ENCODE assay signal across 5 fruit fly cellular contexts in the genomic region with DNA sequence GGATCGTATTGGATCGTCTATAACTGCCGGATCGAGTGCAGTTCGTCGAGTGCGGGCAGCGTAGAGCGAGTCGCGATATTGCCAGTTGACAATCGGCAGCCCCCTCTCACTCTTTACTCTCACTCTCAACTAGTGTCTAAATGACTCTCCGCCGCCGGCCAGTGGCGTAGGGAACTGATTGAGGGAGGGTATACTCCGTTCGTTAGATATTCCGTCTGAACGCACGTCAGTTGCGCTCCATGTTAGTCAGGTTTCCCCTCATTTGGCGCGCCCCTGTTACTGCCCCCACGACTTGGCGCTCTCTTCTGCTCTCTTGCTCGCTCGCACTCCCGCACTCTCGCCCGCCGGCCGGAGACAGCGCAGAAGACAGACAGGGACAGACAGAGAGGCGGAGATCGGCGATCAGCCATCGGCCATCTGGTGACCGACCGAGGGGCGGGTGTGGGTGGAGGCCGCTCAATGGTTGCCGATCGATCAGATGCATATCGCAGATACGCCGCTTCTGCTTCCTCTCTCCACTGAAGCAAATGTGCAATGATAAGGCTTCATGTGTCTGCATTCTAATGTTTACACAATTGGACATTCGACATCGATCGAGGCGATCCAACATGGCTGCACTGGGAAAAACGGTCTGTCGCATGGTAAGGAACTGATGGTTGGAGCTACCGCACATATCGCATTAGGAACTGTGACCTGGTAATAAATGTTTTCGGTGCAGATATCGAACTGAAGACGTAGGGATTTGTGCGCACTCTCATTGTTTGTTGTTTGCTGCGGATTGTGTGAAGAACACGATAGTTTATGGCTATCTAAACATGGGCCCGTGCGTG.
TF ChIP-seq lines count a peak whose summit lies in the region.

Gene moody, minus strand, starts transcription at position 51 of the 830 bp plus-strand sequence.

TF ChIP-seq in whole organism, adult, 20 proteins besides CTCF, POLR2A, EP300 and RAD21 (continued from another document):
- peak; percentile 94 for TF ChIP-seq ovo (GFP tag; optimal IDR thresholded peaks at IDR 0.05; lab: Kevin White, UChicago)
- TF ChIP-seq Hr96 (GFP tag; optimal IDR thresholded peaks at IDR 0.05; lab: Kevin White, UChicago) = peak; percentile 99
- TF ChIP-seq CG11617 (GFP tag; optimal IDR thresholded peaks at IDR 0.05; lab: Kevin White, UChicago) = peak; percentile 97
- peak; percentile 93 for TF ChIP-seq CG7045 (GFP tag; optimal IDR thresholded peaks at IDR 0.05; lab: Kevin White, UChicago)
- no peak for TF ChIP-seq kay (GFP tag; lab: Kevin White, UChicago; ENCODE audit: borderline replicate concordance)

TF ChIP-seq in whole organism, embryonic, 481 proteins besides CTCF, POLR2A, EP300 and RAD21 (continued from another document and continues in another):
- TF ChIP-seq CG3995 (GFP tag; optimal IDR thresholded peaks at IDR 0.05; lab: Kevin White, UChicago) = peak; percentile 81
- peak; percentile 92 for TF ChIP-seq CG18764 (GFP tag; optimal IDR thresholded peaks at IDR 0.05; lab: Kevin White, UChicago)
- peak; percentile 90 for TF ChIP-seq croc (GFP tag; conservative IDR thresholded peaks at IDR 0.05; lab: Robert Waterston, UW)
- TF ChIP-seq Sox102F (GFP tag; optimal IDR thresholded peaks at IDR 0.05; lab: Kevin White, UChicago) = peak; percentile 94
- TF ChIP-seq NC2β (GFP tag; optimal IDR thresholded peaks at IDR 0.05; lab: Kevin White, UChicago) = peak; percentile 95
- peak; percentile 99 for TF ChIP-seq ind (GFP tag; optimal IDR thresholded peaks at IDR 0.05; lab: Kevin White, UChicago)
- TF ChIP-seq CG10209 (GFP tag; optimal IDR thresholded peaks at IDR 0.05; lab: Kevin White, UChicago) = peak; percentile 97
- peak; percentile 92 for TF ChIP-seq jigr1 (GFP tag; IDR thresholded peaks at IDR 0.05; lab: Robert Waterston, UW)
- TF ChIP-seq CG1602 (GFP tag; optimal IDR thresholded peaks at IDR 0.05; lab: Kevin White, UChicago) = peak; percentile 93
- peak; percentile 96 for TF ChIP-seq B-H1 (GFP tag; IDR thresholded peaks at IDR 0.05; lab: Robert Waterston, UW)
- TF ChIP-seq Optix (GFP tag; IDR thresholded peaks at IDR 0.05; lab: Robert Waterston, UW) = peak; percentile 97
- peak; percentile 89 for TF ChIP-seq psq (GFP tag; optimal IDR thresholded peaks at IDR 0.05; lab: Kevin White, UChicago)
- peak; percentile 35 for TF ChIP-seq CG9797 (GFP tag; optimal IDR thresholded peaks at IDR 0.05; lab: Kevin White, UChicago)
- peak; percentile 88 for TF ChIP-seq twi (tag; optimal IDR thresholded peaks at IDR 0.05; lab: Kevin White, UChicago)
- peak; percentile 6 for TF ChIP-seq stwl (tag; optimal IDR thresholded peaks at IDR 0.05; lab: Kevin White, UChicago)
- peak; percentile 93 for TF ChIP-seq kni (GFP tag; optimal IDR thresholded peaks at IDR 0.05; lab: Kevin White, UChicago)
- 0 out of 3 replicates have a peak, but pooled peaks have one; percentile 33 for TF ChIP-seq CG14860 (GFP tag; IDR thresholded peaks at IDR 0.05; lab: Robert Waterston, UW; ENCODE audit: partially characterized antibody)
- TF ChIP-seq sr (GFP tag; IDR thresholded peaks at IDR 0.05; lab: Robert Waterston, UW) = peak; percentile 99
- TF ChIP-seq ttk (GFP tag; IDR thresholded peaks at IDR 0.05; lab: Robert Waterston, UW) = peak; percentile 97
- TF ChIP-seq Ets65A (GFP tag; lab: Kevin White, UChicago) = peak; percentile 99
- TF ChIP-seq CG18599 (GFP tag; optimal IDR thresholded peaks at IDR 0.05; lab: Kevin White, UChicago) = peak; percentile 99
- peak; percentile 97 for TF ChIP-seq onecut (GFP tag; IDR thresholded peaks at IDR 0.05; lab: Robert Waterston, UW)
- peak; percentile 96 for TF ChIP-seq CG12744 (GFP tag; optimal IDR thresholded peaks at IDR 0.05; lab: Kevin White, UChicago)
- TF ChIP-seq row (GFP tag; IDR thresholded peaks at IDR 0.05; lab: Robert Waterston, UW) = peak; percentile 100
- TF ChIP-seq Bteb2 (GFP tag; optimal IDR thresholded peaks at IDR 0.05; lab: Kevin White, UChicago) = peak; percentile 97
- peak; percentile 34 for TF ChIP-seq Dp (GFP tag; optimal IDR thresholded peaks at IDR 0.05; lab: Kevin White, UChicago)
- peak; percentile 98 for TF ChIP-seq ranshi (GFP tag; IDR thresholded peaks at IDR 0.05; lab: Robert Waterston, UW)
- peak; percentile 87 for TF ChIP-seq CG10267 (tag; optimal IDR thresholded peaks at IDR 0.05; lab: Kevin White, UChicago)

TF ChIP-seq in whole organism, prepupa, 60 proteins besides CTCF, POLR2A, EP300 and RAD21 (continued from another document and continues in another):
- TF ChIP-seq vri (GFP tag; optimal IDR thresholded peaks at IDR 0.05; lab: Kevin White, UChicago) (peak; percentile 94), Sox14 (GFP tag; optimal IDR thresholded peaks at IDR 0.05; lab: Kevin White, UChicago) (peak; percentile 95), CG9139 (GFP tag; optimal IDR thresholded peaks at IDR 0.05; lab: Kevin White, UChicago) (peak; percentile 83), CG6163 (GFP tag; IDR thresholded peaks at IDR 0.05; lab: Robert Waterston, UW) (peak; percentile 99), CG11902 (GFP tag; optimal IDR thresholded peaks at IDR 0.05; lab: Kevin White, UChicago) (peak; percentile 94), CG8319 (GFP tag; optimal IDR thresholded peaks at IDR 0.05; lab: Kevin White, UChicago) (peak; percentile 88), Eip75B (GFP tag; optimal IDR thresholded peaks at IDR 0.05; lab: Kevin White, UChicago) (peak; percentile 93), OdsH (GFP tag; optimal IDR thresholded peaks at IDR 0.05; lab: Kevin White, UChicago) (peak; percentile 90), Eip93F (GFP tag; optimal IDR thresholded peaks at IDR 0.05; lab: Kevin White, UChicago) (peak; percentile 74), CG3919 (GFP tag; optimal IDR thresholded peaks at IDR 0.05; lab: Kevin White, UChicago) (peak; percentile 96), CG3032 (tag; optimal IDR thresholded peaks at IDR 0.05; lab: Kevin White, UChicago) (peak; percentile 87), CG6792 (GFP tag; optimal IDR thresholded peaks at IDR 0.05; lab: Kevin White, UChicago) (peak; percentile 96), dsx (GFP tag; optimal IDR thresholded peaks at IDR 0.05; lab: Kevin White, UChicago; ENCODE audit: poor library complexity, severe bottlenecking) (peak; percentile 82), pdm3 (GFP tag; optimal IDR thresholded peaks at IDR 0.05; lab: Kevin White, UChicago) (peak; percentile 96), fd59A (GFP tag; optimal IDR thresholded peaks at IDR 0.05; lab: Kevin White, UChicago) (peak; percentile 87), topi (GFP tag; optimal IDR thresholded peaks at IDR 0.05; lab: Kevin White, UChicago) (peak; percentile 91), Met (GFP tag; optimal IDR thresholded peaks at IDR 0.05; lab: Kevin White, UChicago) (peak; percentile 91), CG11294 (GFP tag; IDR thresholded peaks at IDR 0.05; lab: Robert Waterston, UW) (peak; percentile 95), Hr4 (GFP tag; optimal IDR thresholded peaks at IDR 0.05; lab: Kevin White, UChicago) (peak; percentile 95), Smox (GFP tag; optimal IDR thresholded peaks at IDR 0.05; lab: Kevin White, UChicago) (peak; percentile 92), svp (GFP tag; lab: Kevin White, UChicago) (peak; percentile 99), CG34406 (GFP tag; optimal IDR thresholded peaks at IDR 0.05; lab: Kevin White, UChicago) (peak; percentile 90), net (GFP tag; optimal IDR thresholded peaks at IDR 0.05; lab: Kevin White, UChicago) (peak; percentile 95), achi (GFP tag; optimal IDR thresholded peaks at IDR 0.05; lab: Kevin White, UChicago) (peak; percentile 93), CG8632 (GFP tag; optimal IDR thresholded peaks at IDR 0.05; lab: Kevin White, UChicago) (peak; percentile 90), Lpt (GFP tag; optimal IDR thresholded peaks at IDR 0.05; lab: Kevin White, UChicago) (peak; percentile 92), eg (GFP tag; IDR thresholded peaks at IDR 0.05; lab: Robert Waterston, UW) (peak; percentile 99), CG8119 (GFP tag; IDR thresholded peaks at IDR 0.05; lab: Robert Waterston, UW) (peak; percentile 94), Ets96B (tag; optimal IDR thresholded peaks at IDR 0.05; lab: Kevin White, UChicago) (peak; percentile 88), Gug (GFP tag; IDR thresholded peaks at IDR 0.05; lab: Robert Waterston, UW) (peak; percentile 95)

TF ChIP-seq in whole organism, pupa, 21 proteins besides CTCF, POLR2A, EP300 and RAD21 (continued from another document):
- TF ChIP-seq Snoo (tag; optimal IDR thresholded peaks at IDR 0.05; lab: Kevin White, UChicago) (peak; percentile 93), EcR (GFP tag; optimal IDR thresholded peaks at IDR 0.05; lab: Kevin White, UChicago) (peak; percentile 56), CG34367 (tag; optimal IDR thresholded peaks at IDR 0.05; lab: Kevin White, UChicago) (peak; percentile 82)

TF ChIP-seq in whole organism, wandering third instar larva, 38 proteins besides CTCF, POLR2A, EP300 and RAD21 (continued from another document):
- TF ChIP-seq usp (GFP tag; optimal IDR thresholded peaks at IDR 0.05; lab: Kevin White, UChicago) = no peak
- TF ChIP-seq pan (optimal IDR thresholded peaks at IDR 0.05; lab: Kevin White, UChicago) = no peak
- no peak for TF ChIP-seq Abd-B (GFP tag; optimal IDR thresholded peaks at IDR 0.05; lab: Kevin White, UChicago)
- TF ChIP-seq Hr83 (GFP tag; optimal IDR thresholded peaks at IDR 0.05; lab: Kevin White, UChicago; ENCODE audit: poor library complexity, severe bottlenecking) = peak; percentile 98
- TF ChIP-seq Dfd (GFP tag; optimal IDR thresholded peaks at IDR 0.05; lab: Kevin White, UChicago) = no peak
- TF ChIP-seq Vsx2 (GFP tag; optimal IDR thresholded peaks at IDR 0.05; lab: Kevin White, UChicago; ENCODE audit: partially characterized antibody) = no peak
- TF ChIP-seq Dif (GFP tag; optimal IDR thresholded peaks at IDR 0.05; lab: Kevin White, UChicago; ENCODE audit: partially characterized antibody) = peak; percentile 76
- TF ChIP-seq Myc (optimal IDR thresholded peaks at IDR 0.05; lab: Kevin White, UChicago) = no peak
- TF ChIP-seq Jra (GFP tag; optimal IDR thresholded peaks at IDR 0.05; lab: Kevin White, UChicago) = peak; percentile 90
- peak; percentile 90 for TF ChIP-seq woc (GFP tag; optimal IDR thresholded peaks at IDR 0.05; lab: Kevin White, UChicago)
- no peak for TF ChIP-seq Hr78 (GFP tag; optimal IDR thresholded peaks at IDR 0.05; lab: Kevin White, UChicago)
- TF ChIP-seq rgr (GFP tag; optimal IDR thresholded peaks at IDR 0.05; lab: Kevin White, UChicago) = peak; percentile 97
- peak; percentile 37 for TF ChIP-seq jim (GFP tag; optimal IDR thresholded peaks at IDR 0.05; lab: Kevin White, UChicago)
- TF ChIP-seq CG9705 (GFP tag; optimal IDR thresholded peaks at IDR 0.05; lab: Kevin White, UChicago) = peak; percentile 93
- no peak for TF ChIP-seq N (GFP tag; optimal IDR thresholded peaks at IDR 0.05; lab: Kevin White, UChicago)
- TF ChIP-seq CrebA (GFP tag; optimal IDR thresholded peaks at IDR 0.05; lab: Kevin White, UChicago; ENCODE audit: borderline replicate concordance) = no peak
- peak; percentile 89 for TF ChIP-seq Mio (GFP tag; optimal IDR thresholded peaks at IDR 0.05; lab: Kevin White, UChicago)
- TF ChIP-seq psq (GFP tag; optimal IDR thresholded peaks at IDR 0.05; lab: Kevin White, UChicago) = peak; percentile 87
- TF ChIP-seq h (GFP tag; optimal IDR thresholded peaks at IDR 0.05; lab: Kevin White, UChicago) = peak; percentile 98
- TF ChIP-seq CG32264 (GFP tag; optimal IDR thresholded peaks at IDR 0.05; lab: Kevin White, UChicago) = peak; percentile 86
